Fruit fly (Drosophila melanogaster) whole organism, prepupa: ENCODE measurements around the gene yellow-b.
A peak's percentile ranks its signal among the peaks of the same experiment; 100 is the strongest.

Experiments
- CG10631 ChIP-seq: fragments of 200-800 bp; sonication (Bioruptor generic); optimal IDR thresholded peaks from 2 replicates; lab custom pipeline; 2016; ENCODE audit warnings: missing biosample characterization, missing genetic modification characterization
- CG11902 ChIP-seq: fragments of 200-800 bp; sonication (Bioruptor generic); optimal IDR thresholded peaks from 3 replicates; lab custom pipeline; 2016; ENCODE audit warnings: missing biosample characterization, missing genetic modification characterization
- CG15336 ChIP-seq: fragments of 200-800 bp; sonication (Bioruptor generic); IDR thresholded peaks from 2 replicates; pipeline ENCODE4 v1.3.6; 2022; ENCODE audit warnings: missing biosample characterization, missing genetic modification characterization
- CG3032 ChIP-seq: fragments of 200-800 bp; optimal IDR thresholded peaks from 2 replicates; lab custom pipeline; 2019; ENCODE audit warnings: missing biosample characterization, mild to moderate bottlenecking, missing genetic modification characterization, moderate library complexity
- CG32006 ChIP-seq: fragments of 200-800 bp; sonication (Bioruptor generic); optimal IDR thresholded peaks from 3 replicates; lab custom pipeline; 2017; ENCODE audit warnings: missing biosample characterization, mild to moderate bottlenecking, missing genetic modification characterization
- CG4318 ChIP-seq: fragments of 200-800 bp; sonication (Bioruptor generic); optimal IDR thresholded peaks from 3 replicates; lab custom pipeline; 2017; ENCODE audit warnings: missing biosample characterization, mild to moderate bottlenecking, missing genetic modification characterization
- CG6163 ChIP-seq: fragments of 200-800 bp; sonication (Bioruptor generic); IDR thresholded peaks from 3 replicates; pipeline ENCODE4 v1.3.6; 2022; ENCODE audit warnings: missing biosample characterization, missing genetic modification characterization
- CG6276 ChIP-seq: fragments of 200-800 bp; sonication (Bioruptor generic); optimal IDR thresholded peaks from 2 replicates; lab custom pipeline; 2017; ENCODE audit warnings: missing biosample characterization, mild to moderate bottlenecking, missing genetic modification characterization
- CG6792 ChIP-seq: fragments of 200-800 bp; sonication (Bioruptor generic); optimal IDR thresholded peaks from 3 replicates; lab custom pipeline; 2016; ENCODE audit warnings: missing biosample characterization, missing genetic modification characterization
- CG7368 ChIP-seq: fragments of 200-800 bp; sonication (Bioruptor generic); optimal IDR thresholded peaks from 3 replicates; lab custom pipeline; 2016; ENCODE audit warnings: missing biosample characterization, missing genetic modification characterization
- CG8119 ChIP-seq: fragments of 200-800 bp; sonication (Bioruptor generic); IDR thresholded peaks from 3 replicates; pipeline ENCODE4 v1.3.6; 2022; ENCODE audit warnings: missing biosample characterization, missing genetic modification characterization
- CG8632 ChIP-seq: fragments of 200-800 bp; sonication (Bioruptor generic); optimal IDR thresholded peaks from 3 replicates; lab custom pipeline; 2016; ENCODE audit warnings: missing biosample characterization, missing genetic modification characterization
- Eip78C ChIP-seq: fragments of 200-800 bp; sonication (Bioruptor generic); peaks from one replicate; lab custom pipeline; 2016; ENCODE audit warnings: missing biosample characterization, missing genetic modification characterization
- Eip93F ChIP-seq: fragments of 200-800 bp; sonication (Bioruptor generic); optimal IDR thresholded peaks from 2 replicates; lab custom pipeline; 2016; ENCODE audit warnings: missing biosample characterization, mild to moderate bottlenecking, missing genetic modification characterization
- Ets21C ChIP-seq: fragments of 200-800 bp; sonication (Bioruptor generic); optimal IDR thresholded peaks from 3 replicates; lab custom pipeline; 2016; ENCODE audit warnings: missing biosample characterization, missing genetic modification characterization
- Ets96B ChIP-seq: fragments of 200-800 bp; optimal IDR thresholded peaks from 2 replicates; lab custom pipeline; 2019; ENCODE audit warnings: missing biosample characterization, mild to moderate bottlenecking, missing genetic modification characterization, moderate library complexity
- Gug ChIP-seq: fragments of 200-800 bp; sonication (Bioruptor generic); IDR thresholded peaks from 2 replicates; pipeline ENCODE4 v1.3.6; 2022; ENCODE audit warnings: missing biosample characterization, missing genetic modification characterization
- Hr38 ChIP-seq: sonication (Bioruptor generic); optimal IDR thresholded peaks from 2 replicates; lab custom pipeline; 2016; ENCODE audit warnings: missing biosample characterization, missing genetic modification characterization
- Hr39 ChIP-seq: fragments of 200-800 bp; sonication (Bioruptor generic); optimal IDR thresholded peaks from 2 replicates; lab custom pipeline; 2016; ENCODE audit warnings: missing biosample characterization, missing genetic modification characterization
- Hr4 ChIP-seq: fragments of 200-800 bp; sonication (Bioruptor generic); optimal IDR thresholded peaks from 3 replicates; lab custom pipeline; 2016; ENCODE audit warnings: missing biosample characterization, missing genetic modification characterization
- Lpt ChIP-seq: fragments of 200-800 bp; sonication (Bioruptor generic); optimal IDR thresholded peaks from 3 replicates; lab custom pipeline; 2016; ENCODE audit warnings: missing biosample characterization, missing genetic modification characterization
- Met ChIP-seq: fragments of 200-800 bp; sonication (Bioruptor generic); optimal IDR thresholded peaks from 3 replicates; lab custom pipeline; 2016; ENCODE audit warnings: missing biosample characterization, missing genetic modification characterization
- OdsH ChIP-seq: fragments of 200-800 bp; sonication (Bioruptor generic); optimal IDR thresholded peaks from 3 replicates; lab custom pipeline; 2016; ENCODE audit warnings: missing biosample characterization, missing genetic modification characterization
- Smox ChIP-seq: fragments of 200-800 bp; sonication (Bioruptor generic); optimal IDR thresholded peaks from 3 replicates; lab custom pipeline; 2016; ENCODE audit warnings: missing biosample characterization, missing genetic modification characterization
- Sox102F ChIP-seq: fragments of 200-800 bp; sonication (Bioruptor generic); optimal IDR thresholded peaks from 2 replicates; lab custom pipeline; 2016; ENCODE audit warnings: missing biosample characterization, mild to moderate bottlenecking, missing genetic modification characterization
- Sox14 ChIP-seq: fragments of 200-800 bp; sonication (Bioruptor generic); optimal IDR thresholded peaks from 3 replicates; lab custom pipeline; 2016; ENCODE audit warnings: missing biosample characterization, missing genetic modification characterization
- achi ChIP-seq: fragments of 200-800 bp; sonication (Bioruptor generic); optimal IDR thresholded peaks from 3 replicates; lab custom pipeline; 2016; ENCODE audit warnings: missing biosample characterization, missing genetic modification characterization
- acj6 ChIP-seq: fragments of 200-800 bp; sonication (Bioruptor generic); optimal IDR thresholded peaks from 3 replicates; lab custom pipeline; 2016; ENCODE audit warnings: missing biosample characterization, missing genetic modification characterization
- dac ChIP-seq: fragments of 200-800 bp; sonication (Bioruptor generic); optimal IDR thresholded peaks from 2 replicates; lab custom pipeline; 2017; ENCODE audit warnings: missing biosample characterization, mild to moderate bottlenecking, missing genetic modification characterization
- fd59A ChIP-seq: fragments of 200-800 bp; sonication (Bioruptor generic); optimal IDR thresholded peaks from 2 replicates; lab custom pipeline; 2017; ENCODE audit warnings: missing biosample characterization, mild to moderate bottlenecking, missing genetic modification characterization, missing genetic modification reagents
- fd85E ChIP-seq: fragments of 200-800 bp; sonication (Bioruptor generic); optimal IDR thresholded peaks from 3 replicates; lab custom pipeline; 2016; ENCODE audit warnings: missing biosample characterization, missing genetic modification characterization
- fkh ChIP-seq: fragments of 200-800 bp; sonication (Bioruptor generic); optimal IDR thresholded peaks from 3 replicates; lab custom pipeline; 2017; ENCODE audit warnings: missing biosample characterization, mild to moderate bottlenecking, missing genetic modification characterization, moderate library complexity
- lz ChIP-seq: fragments of 200-800 bp; sonication (Bioruptor generic); optimal IDR thresholded peaks from 3 replicates; lab custom pipeline; 2016; ENCODE audit warnings: missing biosample characterization, missing genetic modification characterization
- net ChIP-seq: fragments of 200-800 bp; sonication (Bioruptor generic); optimal IDR thresholded peaks from 3 replicates; lab custom pipeline; 2016; ENCODE audit warnings: missing biosample characterization, missing genetic modification characterization
- pdm3 ChIP-seq: fragments of 200-800 bp; sonication (Bioruptor generic); optimal IDR thresholded peaks from 3 replicates; lab custom pipeline; 2016; ENCODE audit warnings: missing biosample characterization, missing genetic modification characterization
- spab ChIP-seq: fragments of 200-800 bp; sonication (Bioruptor generic); optimal IDR thresholded peaks from 2 replicates; lab custom pipeline; 2017; ENCODE audit warnings: missing biosample characterization, mild to moderate bottlenecking, missing genetic modification characterization, missing genetic modification reagents
- topi ChIP-seq: fragments of 200-800 bp; sonication (Bioruptor generic); optimal IDR thresholded peaks from 3 replicates; lab custom pipeline; 2016; ENCODE audit warnings: missing biosample characterization, missing genetic modification characterization
- vri ChIP-seq: fragments of 200-800 bp; sonication (Bioruptor generic); optimal IDR thresholded peaks from 3 replicates; lab custom pipeline; 2016; ENCODE audit warnings: missing biosample characterization, mild to moderate bottlenecking, missing genetic modification characterization

The yellow-b gene

dm6 chr2L:16710677-16711076, 43.5 kb upstream of the yellow-b start:
- peak; percentile 29 for TF ChIP-seq Eip78C (GFP tag; lab: Kevin White, UChicago)
- TF ChIP-seq CG6276 (GFP tag; lab: Kevin White, UChicago) = no peak
- no peak for TF ChIP-seq Hr39 (GFP tag; lab: Kevin White, UChicago)
- no peak for TF ChIP-seq Gug (GFP tag; lab: Robert Waterston, UW)
- TF ChIP-seq CG10631 (GFP tag; lab: Kevin White, UChicago) = no peak
- TF ChIP-seq achi (GFP tag; lab: Kevin White, UChicago) = no peak
- no peak for TF ChIP-seq vri (GFP tag; lab: Kevin White, UChicago)
- no peak for TF ChIP-seq CG7368 (GFP tag; lab: Kevin White, UChicago)
- TF ChIP-seq dac = no peak
- TF ChIP-seq fkh (GFP tag; lab: Kevin White, UChicago) = peak; percentile 39
- 0 out of 3 replicates have a peak, but pooled peaks have one; percentile 26 for TF ChIP-seq CG8119
- TF ChIP-seq Ets96B (tag; lab: Kevin White, UChicago) = no peak
- no peak for TF ChIP-seq pdm3 (GFP tag; lab: Kevin White, UChicago)
- TF ChIP-seq CG6163 (GFP tag; lab: Robert Waterston, UW) = no peak
- no peak for TF ChIP-seq topi
- no peak for TF ChIP-seq CG8632 (GFP tag; lab: Kevin White, UChicago)
- no peak for TF ChIP-seq acj6 (GFP tag; lab: Kevin White, UChicago)

- no peak for TF ChIP-seq pdm3 (GFP tag; lab: Kevin White, UChicago)
- TF ChIP-seq CG15336 (GFP tag; lab: Robert Waterston, UW) = no peak
- TF ChIP-seq Hr39 (GFP tag; lab: Kevin White, UChicago) = no peak
- no peak for TF ChIP-seq net (GFP tag; lab: Kevin White, UChicago)
- no peak for TF ChIP-seq Ets21C (GFP tag; lab: Kevin White, UChicago)
- TF ChIP-seq Sox14 (GFP tag; lab: Kevin White, UChicago) = no peak
- TF ChIP-seq CG11902 (GFP tag; lab: Kevin White, UChicago) = no peak
- TF ChIP-seq CG8119 = no peak
- TF ChIP-seq OdsH = no peak
- no peak for TF ChIP-seq CG6792 (GFP tag; lab: Kevin White, UChicago)
- TF ChIP-seq CG6276 (GFP tag; lab: Kevin White, UChicago) = no peak
These were observed 42.2 kb upstream of the yellow-b start for dm6 chr2L:16711891-16712290.

dm6 chr2L:16713929-16714328, 40.2 kb upstream of the yellow-b start:
- no peak for TF ChIP-seq Eip93F (GFP tag; lab: Kevin White, UChicago)
- TF ChIP-seq fkh (GFP tag; lab: Kevin White, UChicago) = peak; percentile 51
- TF ChIP-seq vri (GFP tag; lab: Kevin White, UChicago) = no peak
- TF ChIP-seq Hr4 (GFP tag; lab: Kevin White, UChicago) = no peak
- no peak for TF ChIP-seq CG11902 (GFP tag; lab: Kevin White, UChicago)
- TF ChIP-seq CG6163 (GFP tag; lab: Robert Waterston, UW) = no peak

dm6 chr2L:16715133-16715833, 38.9 kb upstream of the yellow-b start:
- TF ChIP-seq spab (GFP tag; lab: Kevin White, UChicago) = no peak
- TF ChIP-seq CG10631 (GFP tag; lab: Kevin White, UChicago) = no peak
- TF ChIP-seq Eip93F (GFP tag; lab: Kevin White, UChicago) = no peak
- TF ChIP-seq net (GFP tag; lab: Kevin White, UChicago) = no peak
- no peak for TF ChIP-seq acj6 (GFP tag; lab: Kevin White, UChicago)
- TF ChIP-seq Smox = no peak
- no peak for TF ChIP-seq CG32006 (GFP tag; lab: Kevin White, UChicago)
- TF ChIP-seq Lpt (GFP tag; lab: Kevin White, UChicago) = no peak
- no peak for TF ChIP-seq Met (GFP tag; lab: Kevin White, UChicago)
- TF ChIP-seq lz (GFP tag; lab: Kevin White, UChicago) = no peak
- no peak for TF ChIP-seq fkh (GFP tag; lab: Kevin White, UChicago)
- no peak for TF ChIP-seq Hr38
- no peak for TF ChIP-seq fd85E (GFP tag; lab: Kevin White, UChicago)
- TF ChIP-seq fd59A = no peak
- no peak for TF ChIP-seq topi
- TF ChIP-seq CG4318 (GFP tag; lab: Kevin White, UChicago) = no peak
- no peak for TF ChIP-seq dac
- TF ChIP-seq Sox102F (GFP tag; lab: Kevin White, UChicago) = no peak
- TF ChIP-seq CG3032 (tag; lab: Kevin White, UChicago) = no peak
- no peak for TF ChIP-seq vri (GFP tag; lab: Kevin White, UChicago)
